Fruit fly (Drosophila melanogaster): Measurements from ENCODE around the gene Ir94c.

Ir94c gene

DNA sequence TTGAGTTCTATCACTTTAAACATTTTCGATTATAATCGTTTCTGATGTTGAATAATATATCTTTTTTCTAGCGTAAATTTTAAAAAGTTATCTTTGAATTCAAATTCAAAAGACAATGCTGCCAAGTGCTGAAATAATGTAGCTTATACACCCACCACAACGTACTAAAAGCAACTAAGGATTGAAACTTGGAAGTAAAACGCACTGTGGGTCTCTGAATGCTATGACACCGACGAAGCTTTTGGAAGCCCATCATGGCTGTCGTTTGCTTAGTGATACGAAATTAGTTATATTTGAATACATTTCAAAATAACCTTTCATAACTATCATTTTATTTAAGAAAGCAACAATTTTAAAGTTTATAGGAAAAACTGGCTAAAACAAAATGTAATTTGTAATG, 25.3 kb downstream of the Ir94c start (continued):
- peak; percentile 81; the same call in 1 of the 2 replicates for TF ChIP-seq vvl (GFP tag; IDR thresholded peaks at IDR 0.05)
- TF ChIP-seq CG42726 (GFP tag; IDR thresholded peaks at IDR 0.05; ENCODE audit: partially characterized antibody) = peak; percentile 78; the same call in 1 of the 2 replicates

dm6 chr3R:22086775-22087174, 32.5 kb downstream of the Ir94c start, which contains the start of gene BomBc3:
TSS of gene BomBc3 (plus strand) at chr3R:22087075.
- no peak for TF ChIP-seq PHDP (tag; optimal IDR thresholded peaks at IDR 0.05)
- TF ChIP-seq H15 (GFP tag; IDR thresholded peaks at IDR 0.05) = no peak
- TF ChIP-seq CG10959 (GFP tag; IDR thresholded peaks at IDR 0.05) = no peak
- no peak for TF ChIP-seq ind (GFP tag; optimal IDR thresholded peaks at IDR 0.05)
- no peak for TF ChIP-seq sens-2 (GFP tag; IDR thresholded peaks at IDR 0.05)
- no peak for TF ChIP-seq CG3407 (GFP tag; optimal IDR thresholded peaks at IDR 0.05)
- TF ChIP-seq odd (GFP tag; optimal IDR thresholded peaks at IDR 0.05) = no peak
- TF ChIP-seq ash1 (GFP tag; optimal IDR thresholded peaks at IDR 0.05) = no peak
- no peak for TF ChIP-seq Scr (GFP tag; IDR thresholded peaks at IDR 0.05; ENCODE audit: partially characterized antibody)
- no peak for TF ChIP-seq pzg (GFP tag; optimal IDR thresholded peaks at IDR 0.05)
- no peak for TF ChIP-seq CTCF (GFP tag; optimal IDR thresholded peaks at IDR 0.05)
- TF ChIP-seq CG1529 (GFP tag; optimal IDR thresholded peaks at IDR 0.05) = no peak
- TF ChIP-seq CG11398 (GFP tag; optimal IDR thresholded peaks at IDR 0.05) = no peak
- no peak for TF ChIP-seq CG10979 (tag; optimal IDR thresholded peaks at IDR 0.05)
- no peak for TF ChIP-seq CG3847 (GFP tag; IDR thresholded peaks at IDR 0.05)
- TF ChIP-seq CG3995 (GFP tag; optimal IDR thresholded peaks at IDR 0.05) = no peak
- no peak for TF ChIP-seq scrt (GFP tag; optimal IDR thresholded peaks at IDR 0.05)
- no peak for TF ChIP-seq HLH54F (GFP tag; optimal IDR thresholded peaks at IDR 0.05)

DNA sequence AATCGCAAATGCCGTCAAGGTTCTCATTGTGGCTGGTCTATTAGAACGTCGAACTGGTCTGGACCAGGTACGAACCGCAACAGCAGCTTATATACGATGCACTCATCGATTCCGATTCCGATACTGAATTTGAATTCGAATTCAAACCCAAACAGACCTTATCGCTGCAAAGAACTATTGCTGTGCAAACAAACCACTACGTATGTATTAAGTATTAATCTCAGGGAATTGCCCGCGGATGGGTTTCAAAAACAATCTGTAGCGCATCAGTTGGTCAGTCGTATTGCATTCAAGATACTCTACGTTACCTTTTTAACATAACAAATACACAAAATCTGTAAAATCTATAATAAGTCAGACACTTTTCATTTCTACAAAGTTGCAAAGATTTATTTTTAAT, 33.0 kb downstream of the Ir94c start, which contains the start of gene BomT3:
Gene BomT3 (minus strand): TSS at position 101 of the 400 bp plus-strand sequence.
- TF ChIP-seq CG13296 (GFP tag; optimal IDR thresholded peaks at IDR 0.05) (no peak), croc (GFP tag; conservative IDR thresholded peaks at IDR 0.05) (no peak), CG10274 (GFP tag; optimal IDR thresholded peaks at IDR 0.05) (peak; percentile 17)

DNA sequence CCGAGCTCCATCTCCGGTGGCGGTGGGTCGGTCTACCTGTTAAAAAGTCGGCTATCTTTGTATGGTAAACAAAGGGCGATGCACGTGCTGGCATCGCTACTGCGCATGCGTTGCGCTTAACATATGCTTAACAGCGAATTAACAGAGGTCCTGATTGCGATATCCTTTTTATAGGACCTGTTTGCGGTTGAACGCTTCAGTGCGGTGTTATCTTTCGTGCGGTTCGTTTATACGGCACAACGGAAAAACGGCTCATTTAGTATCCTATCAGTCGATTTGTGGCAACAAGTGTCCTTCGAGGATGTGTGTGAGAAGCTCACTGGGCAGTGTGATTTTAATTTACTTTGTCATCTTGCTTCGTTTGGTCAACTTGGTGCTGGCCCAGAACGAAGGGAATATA, 39.1 kb downstream of the Ir94c start, which contains the start of gene CG13408:
Gene CG13408 (plus strand): TSS at position 222 of the 400 bp plus-strand sequence.
- TF ChIP-seq Jarid2 (GFP tag; optimal IDR thresholded peaks at IDR 0.05) (peak; percentile 49), Hr3 (GFP tag; optimal IDR thresholded peaks at IDR 0.05) (no peak), scrt (GFP tag; optimal IDR thresholded peaks at IDR 0.05) (peak; percentile 94), dm (GFP tag; optimal IDR thresholded peaks at IDR 0.05) (no peak), tll (GFP tag; optimal IDR thresholded peaks at IDR 0.05) (peak in 1 of 2 experiments; percentile 9), NK7.1 (GFP tag; optimal IDR thresholded peaks at IDR 0.05) (no peak), seq (GFP tag; IDR thresholded peaks at IDR 0.05) (no peak), her (GFP tag; optimal IDR thresholded peaks at IDR 0.05) (no peak), lmd (GFP tag; IDR thresholded peaks at IDR 0.05) (no peak), CG12769 (tag; optimal IDR thresholded peaks at IDR 0.05) (no peak), lab (GFP tag; optimal IDR thresholded peaks at IDR 0.05) (no peak), sob (GFP tag; IDR thresholded peaks at IDR 0.05) (peak; percentile 32; the same call in 1 of the 2 replicates), CG1832 (GFP tag; optimal IDR thresholded peaks at IDR 0.05) (no peak), ewg (GFP tag; optimal IDR thresholded peaks at IDR 0.05) (peak; percentile 68), CG1602 (GFP tag; optimal IDR thresholded peaks at IDR 0.05) (no peak), CG16779 (GFP tag; IDR thresholded peaks at IDR 0.05) (no peak), NfI (GFP tag; optimal IDR thresholded peaks at IDR 0.05) (no peak), stwl (tag; optimal IDR thresholded peaks at IDR 0.05) (peak; percentile 25), CG42726 (GFP tag; IDR thresholded peaks at IDR 0.05; ENCODE audit: partially characterized antibody) (peak; percentile 18; the same call in 1 of the 2 replicates), grn (GFP tag; optimal IDR thresholded peaks at IDR 0.05) (no peak), abd-A (tag; optimal IDR thresholded peaks at IDR 0.05) (peak; percentile 62), CG13894 (tag; optimal IDR thresholded peaks at IDR 0.05) (peak; percentile 55)

Data from whole organism, embryonic.